Fruit fly (Drosophila melanogaster): ENCODE data around the gene CG14434.

CG14434 gene

DNA sequence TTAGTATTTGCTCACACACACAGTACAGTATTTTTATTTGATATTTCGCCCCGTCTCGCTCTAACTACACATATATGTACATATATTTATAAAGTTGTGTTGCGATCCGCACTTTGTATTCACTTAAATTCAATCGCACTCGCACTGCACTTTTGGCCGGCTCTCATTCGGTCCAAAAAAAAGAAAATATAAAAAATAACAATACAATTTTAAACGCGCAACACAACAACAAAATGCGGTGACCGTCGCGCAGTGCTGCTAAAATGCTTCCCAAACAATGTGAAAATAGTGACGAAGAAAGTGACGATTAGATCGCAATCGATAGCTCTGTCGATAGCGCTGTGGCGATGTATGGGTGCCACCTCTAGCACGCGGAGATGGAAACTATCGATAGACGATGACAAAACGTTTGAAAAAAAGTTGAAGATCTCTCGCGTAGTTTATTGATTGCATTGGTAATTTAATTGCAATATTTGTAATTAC lies 63.6 kb downstream of the CG14434 start, which contains the start of the genes C3G and pod1 (continued):
- TF ChIP-seq CG32772 (GFP tag; IDR thresholded peaks at IDR 0.05) (peak; percentile 43; the same call in 1 of the 2 replicates), cg (GFP tag; optimal IDR thresholded peaks at IDR 0.05) (peak; percentile 93), CG2875 (GFP tag; optimal IDR thresholded peaks at IDR 0.05) (no peak), wek (GFP tag; optimal IDR thresholded peaks at IDR 0.05) (no peak), E2f2 (GFP tag; IDR thresholded peaks at IDR 0.05) (peak; percentile 78), vfl (GFP tag; optimal IDR thresholded peaks at IDR 0.05) (peak; percentile 38), CG17385 (GFP tag; optimal IDR thresholded peaks at IDR 0.05) (no peak), D19A (tag; optimal IDR thresholded peaks at IDR 0.05) (no peak), sqz (GFP tag; optimal IDR thresholded peaks at IDR 0.05) (peak; percentile 32), CG5953 (GFP tag; IDR thresholded peaks at IDR 0.05) (no peak), CG31224 (GFP tag; IDR thresholded peaks at IDR 0.05) (no peak), MESR4 (GFP tag; optimal IDR thresholded peaks at IDR 0.05) (peak; percentile 68), CG9797 (GFP tag; optimal IDR thresholded peaks at IDR 0.05) (peak; percentile 83), CG17361 (GFP tag; IDR thresholded peaks at IDR 0.05) (no peak), her (GFP tag; optimal IDR thresholded peaks at IDR 0.05) (peak; percentile 41), dati (GFP tag; IDR thresholded peaks at IDR 0.05) (no peak), sd (tag; optimal IDR thresholded peaks at IDR 0.05) (peak; percentile 58), dan (GFP tag; IDR thresholded peaks at IDR 0.05) (no peak), bcd (GFP tag; optimal IDR thresholded peaks at IDR 0.05) (peak; percentile 4), caup (GFP tag; optimal IDR thresholded peaks at IDR 0.05; ENCODE audit: severe bottlenecking) (peak; percentile 7), Nf-YB (GFP tag; optimal IDR thresholded peaks at IDR 0.05) (peak; percentile 21), fd3F (GFP tag; optimal IDR thresholded peaks at IDR 0.05) (no peak), CG6791 (GFP tag; IDR thresholded peaks at IDR 0.05; ENCODE audit: partially characterized antibody) (peak; percentile 99), az2 (GFP tag; optimal IDR thresholded peaks at IDR 0.05) (no peak), twi (tag; optimal IDR thresholded peaks at IDR 0.05) (no peak), Fer2 (tag; optimal IDR thresholded peaks at IDR 0.05) (no peak), CG1602 (GFP tag; optimal IDR thresholded peaks at IDR 0.05) (no peak), nerfin-1 (tag; optimal IDR thresholded peaks at IDR 0.05) (peak; percentile 23), Dad (GFP tag; optimal IDR thresholded peaks at IDR 0.05) (peak; percentile 38), CG10979 (tag; optimal IDR thresholded peaks at IDR 0.05) (no peak), CG8765 (GFP tag; IDR thresholded peaks at IDR 0.05) (no peak), CG14965 (GFP tag; optimal IDR thresholded peaks at IDR 0.05; ENCODE audit: borderline replicate concordance) (no peak), sob (GFP tag; IDR thresholded peaks at IDR 0.05) (peak; percentile 28; the same call in 1 of the 2 replicates), CG2202 (tag; optimal IDR thresholded peaks at IDR 0.05) (no peak), hkb (optimal IDR thresholded peaks at IDR 0.05) (no peak), hkb (GFP tag; IDR thresholded peaks at IDR 0.05) (no peak), p53 (GFP tag; optimal IDR thresholded peaks at IDR 0.05) (peak; percentile 40), rib (GFP tag; IDR thresholded peaks at IDR 0.05) (peak; percentile 67; the same call in 1 of the 2 replicates), seq (GFP tag; IDR thresholded peaks at IDR 0.05) (no peak), Dref (GFP tag; IDR thresholded peaks at IDR 0.05) (peak; percentile 99), onecut (GFP tag; IDR thresholded peaks at IDR 0.05) (peak; percentile 25; the same call in 1 of the 2 replicates), CG17186 (GFP tag; optimal IDR thresholded peaks at IDR 0.05) (peak; percentile 81), org-1 (GFP tag; optimal IDR thresholded peaks at IDR 0.05) (no peak), CG10147 (GFP tag; optimal IDR thresholded peaks at IDR 0.05) (no peak), CG16779 (GFP tag; IDR thresholded peaks at IDR 0.05) (no peak), oc (tag; optimal IDR thresholded peaks at IDR 0.05) (no peak), Dip3 (GFP tag; optimal IDR thresholded peaks at IDR 0.05) (peak; percentile 6), slou (GFP tag; optimal IDR thresholded peaks at IDR 0.05) (peak; percentile 22), CG11504 (tag; optimal IDR thresholded peaks at IDR 0.05) (peak; percentile 30), CG7839 (tag; optimal IDR thresholded peaks at IDR 0.05) (no peak), ind (GFP tag; optimal IDR thresholded peaks at IDR 0.05) (peak; percentile 17)
